Worm (Caenorhabditis elegans) whole organism, early embryonic: Measurements from ENCODE around the gene vha-8.

Experiments
- ama-1 ChIP-seq: fragments of 150-350 bp; optimal IDR thresholded peaks from 2 replicates; lab custom pipeline; 2014
- ets-7 ChIP-seq: sonication (generic microtip); optimal IDR thresholded peaks from 2 replicates; lab custom pipeline; 2016; ENCODE audit warnings: missing genotype, missing genetic modification characterization, missing compliant biosample characterization
- hnd-1 ChIP-seq: sonication (generic microtip); optimal IDR thresholded peaks from 2 replicates; lab custom pipeline; 2016; ENCODE audit warnings: missing genetic modification characterization, missing compliant biosample characterization
- pes-1 ChIP-seq: fragments of 200-800 bp; sonication (Bioruptor generic); IDR thresholded peaks from 2 replicates; pipeline ENCODE4 v1.3.6; 2022; ENCODE audit warnings: missing genetic modification reagents, missing genetic modification characterization, missing compliant biosample characterization

DNA sequence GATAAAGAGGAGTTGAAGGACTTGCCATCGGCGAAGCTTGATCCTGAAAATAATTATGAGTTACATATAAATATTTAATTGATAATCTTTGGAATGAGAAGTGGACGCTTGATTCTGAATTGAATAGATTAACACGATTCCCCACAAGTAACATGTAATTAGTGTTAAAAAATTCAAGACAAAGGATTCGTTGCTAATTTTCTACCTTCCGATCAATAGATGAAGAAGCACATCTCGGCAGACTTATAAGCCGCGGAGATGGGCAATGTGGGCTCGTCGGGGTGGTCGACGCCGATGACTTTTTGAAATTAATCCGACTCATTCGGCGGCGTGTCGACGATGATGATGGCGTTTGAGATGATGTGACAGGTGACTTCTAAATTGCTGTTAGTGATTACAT lies 43.8 kb upstream of the vha-8 start:
- TF ChIP-seq ets-7 (tag; lab: Kevin White, UChicago), result no peak
- no peak for TF ChIP-seq ama-1 (lab: Kevin White, UChicago)
- no peak for TF ChIP-seq hnd-1 (tag; lab: Kevin White, UChicago)
- no peak for TF ChIP-seq pes-1 (GFP tag; lab: Robert Waterston, UW)
